Worm (Caenorhabditis elegans) whole organism, young adult: ENCODE measurements around the gene F56F10.1.

Experiments used
- B0019.2 ChIP-seq: fragments of 200-800 bp; sonication (Bioruptor generic); conservative IDR thresholded peaks from 2 replicates; pipeline ENCODE4 v1.3.6; 2022; ENCODE audit warnings: missing genetic modification reagents, missing genetic modification characterization, missing compliant biosample characterization
- B0261.1 ChIP-seq: sonication (generic microtip); optimal IDR thresholded peaks from 2 replicates; lab custom pipeline; 2016; ENCODE audit warnings: mild to moderate bottlenecking, missing genetic modification characterization, moderate library complexity, missing compliant biosample characterization
- C06A6.2 ChIP-seq: fragments of 200-800 bp; sonication (Bioruptor generic); conservative IDR thresholded peaks from 2 replicates; pipeline ENCODE4 v1.3.6; 2022; ENCODE audit warnings: missing genetic modification characterization, missing compliant biosample characterization
- D2030.7 ChIP-seq: fragments of 200-800 bp; sonication (Bioruptor generic); IDR thresholded peaks from 2 replicates; pipeline ENCODE4 v1.3.6; 2022; ENCODE audit warnings: missing genetic modification reagents, missing genetic modification characterization, missing compliant biosample characterization
- F23B12.7 ChIP-seq: sonication (generic microtip); optimal IDR thresholded peaks from 2 replicates; lab custom pipeline; 2017; ENCODE audit warnings: missing genetic modification characterization, mild to moderate bottlenecking, missing compliant biosample characterization, antibody characterized with exemption, moderate library complexity; ENCODE audit not compliant: insufficient read depth
- F39B2.1 ChIP-seq: fragments of 200-800 bp; sonication (Bioruptor generic); IDR thresholded peaks from 2 replicates; pipeline ENCODE4 v1.3.6; 2022; ENCODE audit warnings: missing genetic modification reagents, missing genetic modification characterization, missing compliant biosample characterization
- F52B5.7 ChIP-seq: sonication (generic microtip); optimal IDR thresholded peaks from 2 replicates; lab custom pipeline; 2016; ENCODE audit warnings: mild to moderate bottlenecking, missing genetic modification characterization, missing compliant biosample characterization
- F55B11.4 ChIP-seq: sonication (generic microtip); optimal IDR thresholded peaks from 2 replicates; lab custom pipeline; 2016; ENCODE audit warnings: missing compliant biosample characterization, missing genetic modification characterization, borderline replicate concordance; ENCODE audit not compliant: insufficient read depth
- K12H6.12 ChIP-seq: fragments of 200-800 bp; sonication (Bioruptor generic); optimal IDR thresholded peaks from 2 replicates; lab custom pipeline; 2018; ENCODE audit warnings: mild to moderate bottlenecking, missing genetic modification characterization, missing compliant biosample characterization
- T26A5.8 ChIP-seq: sonication (generic microtip); optimal IDR thresholded peaks from 2 replicates; lab custom pipeline; 2016; ENCODE audit warnings: missing genetic modification characterization, missing compliant biosample characterization
- ZK185.1 ChIP-seq: sonication (generic microtip); optimal IDR thresholded peaks from 2 replicates; lab custom pipeline; 2016; ENCODE audit warnings: mild to moderate bottlenecking, missing genetic modification characterization, missing compliant biosample characterization; ENCODE audit not compliant: poor library complexity, severe bottlenecking
- attf-5 ChIP-seq: fragments of 200-800 bp; sonication (Bioruptor generic); optimal IDR thresholded peaks from 2 replicates; lab custom pipeline; 2018; ENCODE audit warnings: mild to moderate bottlenecking, missing genetic modification characterization, missing compliant biosample characterization
- cebp-1 ChIP-seq, 2 experiments: fragments of 200-800 bp in 1 of 2; sonication (Bioruptor generic) in 1 of 2; sonication (generic microtip) in 1 of 2; IDR thresholded peaks in 1 of 2; optimal IDR thresholded peaks in 1 of 2; 2 replicates each; pipeline versions ENCODE4 v1.3.6 to Lab custom; 2017 to 2022; ENCODE audit warnings: missing compliant biosample characterization in 2 of 2, missing genetic modification characterization in 2 of 2, mild to moderate bottlenecking in 1 of 2, missing genetic modification reagents in 1 of 2, moderate library complexity in 1 of 2
- ceh-27 ChIP-seq: fragments of 200-800 bp; sonication (Bioruptor generic); optimal IDR thresholded peaks from 2 replicates; lab custom pipeline; 2018; ENCODE audit warnings: mild to moderate bottlenecking, missing genetic modification characterization, moderate library complexity, missing compliant biosample characterization
- ceh-40 ChIP-seq: fragments of 200-800 bp; sonication (Bioruptor generic); IDR thresholded peaks from 2 replicates; pipeline ENCODE4 v1.3.6; 2022; ENCODE audit warnings: missing genetic modification characterization, missing compliant biosample characterization
- ceh-58 ChIP-seq: fragments of 200-800 bp; sonication (Bioruptor generic); IDR thresholded peaks from 2 replicates; pipeline ENCODE4 v1.3.6; 2022; ENCODE audit warnings: missing genetic modification characterization, missing compliant biosample characterization
- die-1 ChIP-seq: sonication (generic microtip); optimal IDR thresholded peaks from 2 replicates; lab custom pipeline; 2016; ENCODE audit warnings: missing genotype, mild to moderate bottlenecking, missing genetic modification characterization, missing compliant biosample characterization
- dox-1 ChIP-seq: fragments of 200-800 bp; sonication (Bioruptor generic); IDR thresholded peaks from 2 replicates; pipeline ENCODE4 v1.3.6; 2022; ENCODE audit warnings: missing genetic modification reagents, missing genetic modification characterization, missing compliant biosample characterization
- dpl-1 ChIP-seq: fragments of 150-350 bp; optimal IDR thresholded peaks from 2 replicates; lab custom pipeline; 2014; ENCODE audit warnings: missing biosample characterization, missing genetic modification reagents, missing genetic modification characterization
- egrh-3 ChIP-seq: fragments of 200-800 bp; sonication (Bioruptor generic); IDR thresholded peaks from 2 replicates; pipeline ENCODE4 v1.3.6; 2022; ENCODE audit warnings: missing genetic modification reagents, missing genetic modification characterization, missing compliant biosample characterization
- ekl-4 ChIP-seq: fragments of 200-800 bp; sonication (Bioruptor generic); IDR thresholded peaks from 2 replicates; pipeline ENCODE4 v1.3.6; 2022; ENCODE audit warnings: missing genetic modification reagents, missing genetic modification characterization, missing compliant biosample characterization
- ets-4 ChIP-seq: fragments of 200-800 bp; sonication (Bioruptor generic); optimal IDR thresholded peaks from 2 replicates; lab custom pipeline; 2018; ENCODE audit warnings: mild to moderate bottlenecking, missing genetic modification characterization, missing compliant biosample characterization
- gei-17 ChIP-seq: fragments of 200-800 bp; sonication (Bioruptor generic); optimal IDR thresholded peaks from 2 replicates; lab custom pipeline; 2018; ENCODE audit warnings: mild to moderate bottlenecking, missing genetic modification characterization, missing compliant biosample characterization
- hlh-12 ChIP-seq: sonication (generic microtip); optimal IDR thresholded peaks from 2 replicates; lab custom pipeline; 2016; ENCODE audit warnings: missing genetic modification characterization, missing compliant biosample characterization
- hmg-1.2 ChIP-seq: fragments of 200-800 bp; sonication (Bioruptor generic); IDR thresholded peaks from 2 replicates; pipeline ENCODE4 v1.3.6; 2022; ENCODE audit warnings: missing genetic modification reagents, missing genetic modification characterization, missing compliant biosample characterization
- hsf-1 ChIP-seq: fragments of 200-800 bp; sonication (Bioruptor generic); IDR thresholded peaks from 2 replicates; pipeline ENCODE4 v1.3.6; 2022; ENCODE audit warnings: missing genetic modification reagents, missing genetic modification characterization, missing compliant biosample characterization
- lag-1 ChIP-seq: fragments of 200-800 bp; sonication (Bioruptor generic); IDR thresholded peaks from 2 replicates; pipeline ENCODE4 v1.3.6; 2022; ENCODE audit warnings: missing genetic modification reagents, missing genetic modification characterization, missing compliant biosample characterization
- let-607 ChIP-seq, 2 experiments: fragments of 200-800 bp in 1 of 2; sonication (Bioruptor generic) in 1 of 2; sonication (generic microtip) in 1 of 2; optimal IDR thresholded peaks; 2 replicates each; lab custom pipeline; 2016 to 2018; ENCODE audit warnings: mild to moderate bottlenecking in 2 of 2, missing compliant biosample characterization in 2 of 2, missing genetic modification characterization in 2 of 2, moderate library complexity in 2 of 2, missing genotype in 1 of 2
- lin-54 ChIP-seq: fragments of 200-800 bp; sonication (Bioruptor generic); optimal IDR thresholded peaks from 2 replicates; lab custom pipeline; 2018; ENCODE audit warnings: mild to moderate bottlenecking, missing genetic modification characterization, missing compliant biosample characterization
- madf-3 ChIP-seq: fragments of 200-800 bp; sonication (Bioruptor generic); IDR thresholded peaks from 2 replicates; pipeline ENCODE4 v1.3.6; 2022; ENCODE audit warnings: missing genetic modification reagents, missing genetic modification characterization, missing compliant biosample characterization
- mcd-1 ChIP-seq: fragments of 200-800 bp; sonication (Bioruptor generic); IDR thresholded peaks from 2 replicates; pipeline ENCODE4 v1.3.6; 2022; ENCODE audit warnings: missing genetic modification reagents, missing genetic modification characterization, missing compliant biosample characterization
- mel-28 ChIP-seq: sonication (generic microtip); optimal IDR thresholded peaks from 2 replicates; lab custom pipeline; 2016; ENCODE audit warnings: borderline replicate concordance, mild to moderate bottlenecking, missing genetic modification characterization, missing compliant biosample characterization
- nhr-179 ChIP-seq: sonication (generic microtip); optimal IDR thresholded peaks from 2 replicates; lab custom pipeline; 2016; ENCODE audit warnings: mild to moderate bottlenecking, missing genetic modification characterization, missing compliant biosample characterization
- nhr-80 ChIP-seq: sonication (generic microtip); optimal IDR thresholded peaks from 2 replicates; lab custom pipeline; 2016; ENCODE audit warnings: missing genetic modification characterization, missing compliant biosample characterization
- pbrm-1 ChIP-seq: fragments of 200-800 bp; sonication (Bioruptor generic); IDR thresholded peaks from 2 replicates; pipeline ENCODE4 v1.3.6; 2022; ENCODE audit warnings: missing genetic modification reagents, missing genetic modification characterization, missing compliant biosample characterization
- rpc-1 ChIP-seq, 2 experiments: fragments of 150-350 bp in 1 of 2; sonication (generic microtip) in 1 of 2; optimal IDR thresholded peaks; 2 replicates each; lab custom pipeline; 2014 to 2018; ENCODE audit warnings: missing biosample characterization in 1 of 2, missing genetic modification characterization in 1 of 2, missing genetic modification reagents in 1 of 2, missing genotype in 1 of 2
- sea-2 ChIP-seq: fragments of 200-800 bp; sonication (Bioruptor generic); IDR thresholded peaks from 2 replicates; pipeline ENCODE4 v1.3.6; 2022; ENCODE audit warnings: missing genetic modification characterization, missing compliant biosample characterization
- snpc-1.1 ChIP-seq: sonication (generic microtip); optimal IDR thresholded peaks from 2 replicates; lab custom pipeline; 2017; ENCODE audit warnings: missing genetic modification characterization, mild to moderate bottlenecking, missing compliant biosample characterization, antibody characterized with exemption, moderate library complexity, missing genotype, missing genetic modification reagents; ENCODE audit not compliant: insufficient read depth
- snpc-1.3 ChIP-seq: sonication (generic microtip); optimal IDR thresholded peaks from 2 replicates; lab custom pipeline; 2017; ENCODE audit warnings: missing genetic modification characterization, mild to moderate bottlenecking, missing compliant biosample characterization, antibody characterized with exemption, moderate library complexity, missing genotype, missing genetic modification reagents; ENCODE audit not compliant: insufficient read depth
- zfh-2 ChIP-seq: fragments of 200-800 bp; sonication (Bioruptor generic); conservative IDR thresholded peaks from 2 replicates; pipeline ENCODE4 v1.3.6; 2022; ENCODE audit warnings: missing genetic modification reagents, missing genetic modification characterization, missing compliant biosample characterization
- ztf-28 ChIP-seq: fragments of 200-800 bp; sonication (Bioruptor generic); IDR thresholded peaks from 2 replicates; pipeline ENCODE4 v1.3.6; 2022; ENCODE audit warnings: missing genetic modification reagents, missing genetic modification characterization, missing compliant biosample characterization

The F56F10.1 gene

ce11 chrX:871020-871419, 1.4 kb upstream of the F56F10.1 start, which contains the start of gene lgl-1 (continued):
- TF ChIP-seq madf-3 (GFP tag; lab: Robert Waterston, UW) (0 out of 2 replicates have a peak, but pooled peaks have one; percentile 16), B0019.2 (GFP tag; lab: Robert Waterston, UW) (no peak), C06A6.2 (GFP tag; lab: Robert Waterston, UW) (no peak), die-1 (tag; lab: Kevin White, UChicago) (no peak), F52B5.7 (tag; lab: Kevin White, UChicago) (no peak), mcd-1 (GFP tag; lab: Robert Waterston, UW) (peak; percentile 41; the same call in 1 of the 2 replicates), snpc-1.3 (tag; lab: Kevin White, UChicago) (no peak), T26A5.8 (tag; lab: Kevin White, UChicago) (no peak), dox-1 (GFP tag; lab: Robert Waterston, UW) (peak; percentile 58; the same call in 1 of the 2 replicates), nhr-80 (peak; percentile 26), zfh-2 (GFP tag; lab: Robert Waterston, UW) (peak; percentile 74), gei-17 (GFP tag; lab: Kevin White, UChicago) (no peak), F39B2.1 (GFP tag; lab: Robert Waterston, UW) (no peak)
- TF ChIP-seq, all 124 proteins: peak for 9

ce11 chrX:873634-874033, 1.2 kb downstream of the F56F10.1 start:
- no peak for TF ChIP-seq ceh-58
- TF ChIP-seq egrh-3 (GFP tag; lab: Robert Waterston, UW): no peak
- TF ChIP-seq ztf-28 (GFP tag; lab: Robert Waterston, UW): no peak
- TF ChIP-seq rpc-1 (optimal IDR thresholded peaks at IDR 0.05; lab: Kevin White, UChicago): no peak
- TF ChIP-seq rpc-1 (tag; optimal IDR thresholded peaks at IDR 0.05; lab: Kevin White, UChicago): no peak
- no peak for TF ChIP-seq dpl-1 (GFP tag; lab: Kevin White, UChicago)
- TF ChIP-seq B0261.1: no peak
- TF ChIP-seq gei-17 (GFP tag; lab: Kevin White, UChicago): no peak
- TF ChIP-seq, all 124 proteins: peak for 0

ce11 chrX:876935-877334, 4.5 kb downstream of the F56F10.1 start, which contains the start of gene ZC13.1:
ZC13.1 (plus strand) TSS chrX:877239.
- TF ChIP-seq ceh-27 (GFP tag; lab: Kevin White, UChicago) (peak; percentile 46), mcd-1 (GFP tag; lab: Robert Waterston, UW) (peak; percentile 84), hsf-1 (GFP tag; lab: Robert Waterston, UW) (no peak), attf-5 (GFP tag; lab: Kevin White, UChicago) (peak; percentile 51), dox-1 (GFP tag; lab: Robert Waterston, UW) (peak; percentile 74), pbrm-1 (0 out of 2 replicates have a peak, but pooled peaks have one; percentile 11), ZK185.1 (tag; lab: Kevin White, UChicago) (peak; percentile 12), K12H6.12 (tag; lab: Kevin White, UChicago) (peak; percentile 0), ekl-4 (GFP tag; lab: Robert Waterston, UW) (0 out of 2 replicates have a peak, but pooled peaks have one; percentile 8), F23B12.7 (tag; lab: Kevin White, UChicago) (peak; percentile 65), cebp-1 (GFP tag; IDR thresholded peaks at IDR 0.05; lab: Robert Waterston, UW) (peak; percentile 38; the same call in 1 of the 2 replicates), cebp-1 (tag; optimal IDR thresholded peaks at IDR 0.05; lab: Kevin White, UChicago) (no peak), hmg-1.2 (GFP tag; lab: Robert Waterston, UW) (peak; percentile 50; the same call in 1 of the 2 replicates), let-607 (tag; optimal IDR thresholded peaks at IDR 0.05; lab: Kevin White, UChicago) (no peak), nhr-80 (peak; percentile 66), lin-54 (no peak)

- TF ChIP-seq ceh-58 (no peak), nhr-179 (tag; lab: Kevin White, UChicago) (no peak), ets-4 (no peak), sea-2 (GFP tag; lab: Robert Waterston, UW) (no peak), hsf-1 (GFP tag; lab: Robert Waterston, UW) (no peak), mel-28 (no peak), ceh-40 (GFP tag; lab: Robert Waterston, UW) (no peak), F55B11.4 (tag; lab: Kevin White, UChicago) (no peak), D2030.7 (GFP tag; lab: Robert Waterston, UW) (no peak), rpc-1 (optimal IDR thresholded peaks at IDR 0.05; lab: Kevin White, UChicago) (no peak), rpc-1 (tag; optimal IDR thresholded peaks at IDR 0.05; lab: Kevin White, UChicago) (no peak), hlh-12 (no peak), lin-54 (no peak), lag-1 (GFP tag; lab: Robert Waterston, UW) (no peak), snpc-1.1 (tag; lab: Kevin White, UChicago) (no peak)
Observed at ce11 chrX:880367-880766, 8.0 kb downstream of the F56F10.1 start, which contains the start of gene ZC13.2. ZC13.2 (plus strand) TSS chrX:880667.
